Fruit fly (Drosophila melanogaster): ENCODE results near the gene Cpr72Ec.

The Cpr72Ec gene

DNA sequence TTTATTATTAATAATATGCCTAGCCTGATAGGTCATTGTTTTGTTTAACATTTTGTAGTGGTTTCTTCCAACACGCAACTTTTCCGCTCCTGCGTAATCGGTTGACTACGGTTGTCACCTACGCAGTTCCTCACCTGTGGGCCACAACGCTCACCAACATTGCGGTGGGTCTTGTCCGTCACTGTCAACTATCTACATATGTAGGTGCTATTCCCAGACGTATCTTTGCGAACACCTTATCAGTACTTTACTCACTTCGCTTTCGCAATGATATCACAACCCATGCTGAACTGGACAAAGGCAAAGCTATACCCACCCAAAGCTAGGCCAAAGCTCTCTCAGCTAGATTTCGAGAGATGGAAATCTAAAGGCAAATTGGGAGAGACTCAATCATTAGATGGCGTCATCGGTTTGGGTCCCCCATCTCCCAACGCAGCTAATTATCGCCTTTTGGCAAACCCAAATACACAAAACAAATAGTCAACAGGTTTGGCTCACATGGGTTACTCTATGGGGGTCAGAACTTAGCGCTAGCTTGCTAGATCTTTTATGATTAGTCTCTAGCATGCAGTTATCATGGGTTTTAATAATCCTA is 10.9 kb downstream of the Cpr72Ec start (continued):
- TF ChIP-seq toy (GFP tag; IDR thresholded peaks at IDR 0.05) = no peak
- no peak for TF ChIP-seq CG6813 (GFP tag; optimal IDR thresholded peaks at IDR 0.05)
- no peak for TF ChIP-seq Stat92E (GFP tag; optimal IDR thresholded peaks at IDR 0.05)
- TF ChIP-seq CG7786 (GFP tag; optimal IDR thresholded peaks at IDR 0.05) = no peak
- TF ChIP-seq trem (tag; optimal IDR thresholded peaks at IDR 0.05) = no peak
- TF ChIP-seq Med (GFP tag) = peak; percentile 51
- no peak for TF ChIP-seq gce (GFP tag; IDR thresholded peaks at IDR 0.05)
- TF ChIP-seq CG7556 (GFP tag; optimal IDR thresholded peaks at IDR 0.05) = no peak
- no peak for TF ChIP-seq CG6654 (GFP tag; optimal IDR thresholded peaks at IDR 0.05)
- no peak for TF ChIP-seq CG2875 (GFP tag; optimal IDR thresholded peaks at IDR 0.05)
- no peak for TF ChIP-seq lola (GFP tag; optimal IDR thresholded peaks at IDR 0.05)
- no peak for TF ChIP-seq CG8478 (optimal IDR thresholded peaks at IDR 0.05)
- no peak for TF ChIP-seq CG15011 (GFP tag; optimal IDR thresholded peaks at IDR 0.05)
- TF ChIP-seq CG10959 (GFP tag; IDR thresholded peaks at IDR 0.05) = no peak
- TF ChIP-seq GATAe (GFP tag; conservative IDR thresholded peaks at IDR 0.05) = 0 out of 2 replicates have a peak, but pooled peaks have one; percentile 15
- no peak for TF ChIP-seq CG17328 (GFP tag; IDR thresholded peaks at IDR 0.05)
- TF ChIP-seq ind (GFP tag; optimal IDR thresholded peaks at IDR 0.05) = no peak
- TF ChIP-seq sisA (GFP tag; IDR thresholded peaks at IDR 0.05) = no peak
- no peak for TF ChIP-seq insv (GFP tag; optimal IDR thresholded peaks at IDR 0.05)
- no peak for TF ChIP-seq NC2β (GFP tag; optimal IDR thresholded peaks at IDR 0.05)
- TF ChIP-seq tap (tag; optimal IDR thresholded peaks at IDR 0.05) = no peak
- no peak for TF ChIP-seq Myb (GFP tag; optimal IDR thresholded peaks at IDR 0.05)
- no peak for TF ChIP-seq CG8924 (tag; optimal IDR thresholded peaks at IDR 0.05)

DNA sequence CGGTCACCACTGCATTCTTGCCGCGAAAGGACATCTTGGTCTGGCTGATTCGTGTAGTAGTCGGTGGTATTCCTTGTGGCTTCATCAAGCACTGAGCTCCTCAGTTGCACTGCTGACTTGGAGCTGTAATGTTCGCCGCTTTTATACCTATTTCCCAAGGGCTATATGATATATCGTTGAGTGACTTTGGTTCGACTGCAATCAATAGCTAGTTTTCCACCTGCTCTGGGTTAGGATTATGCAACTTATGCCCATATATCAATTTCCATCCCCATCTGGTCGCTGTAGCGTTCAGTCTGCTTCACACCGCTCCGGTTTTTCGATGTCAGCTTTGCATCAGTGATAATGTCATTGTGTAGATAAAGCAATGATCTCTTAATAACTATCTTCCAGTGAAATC is 12.9 kb downstream of the Cpr72Ec start, which contains the start of gene Pdh:
TSS of gene Pdh (minus strand) at position 101 of the 400 bp plus-strand sequence.
- no peak for TF ChIP-seq CG16815 (GFP tag; optimal IDR thresholded peaks at IDR 0.05)
- no peak for TF ChIP-seq B-H1 (GFP tag; IDR thresholded peaks at IDR 0.05)
- TF ChIP-seq CG10462 (GFP tag; optimal IDR thresholded peaks at IDR 0.05) = no peak
- TF ChIP-seq exex (tag; optimal IDR thresholded peaks at IDR 0.05) = no peak
- no peak for TF ChIP-seq grau (tag; optimal IDR thresholded peaks at IDR 0.05)
- no peak for TF ChIP-seq stwl (tag; optimal IDR thresholded peaks at IDR 0.05)
- TF ChIP-seq Med (GFP tag) = peak; percentile 57
- no peak for TF ChIP-seq inv (GFP tag; IDR thresholded peaks at IDR 0.05; ENCODE audit: partially characterized antibody)
- no peak for TF ChIP-seq HmgD (GFP tag; optimal IDR thresholded peaks at IDR 0.05)
- peak in 1 of 2 experiments; percentile 0 for TF ChIP-seq Pdp1 (GFP tag; optimal IDR thresholded peaks at IDR 0.05)
- no peak for TF ChIP-seq repo (GFP tag; optimal IDR thresholded peaks at IDR 0.05)
- no peak for TF ChIP-seq CG12236 (GFP tag; optimal IDR thresholded peaks at IDR 0.05)
- TF ChIP-seq CG14441 (GFP tag; IDR thresholded peaks at IDR 0.05) = no peak
- no peak for TF ChIP-seq nmo (GFP tag; optimal IDR thresholded peaks at IDR 0.05)
- no peak for TF ChIP-seq CG34224 (GFP tag; IDR thresholded peaks at IDR 0.05; ENCODE audit: partially characterized antibody)
- TF ChIP-seq tx (GFP tag; optimal IDR thresholded peaks at IDR 0.05) = no peak
- no peak for TF ChIP-seq Dp (GFP tag; optimal IDR thresholded peaks at IDR 0.05)
